Worm (Caenorhabditis elegans) whole organism, L4 larva: ENCODE data around the gene acr-20.

Experiments used
- F37D6.2 ChIP-seq: sonication (generic microtip); optimal IDR thresholded peaks from 2 replicates; lab custom pipeline; 2016; ENCODE audit warnings: mild to moderate bottlenecking, missing genetic modification characterization, missing compliant biosample characterization
- F44E2.7 ChIP-seq: fragments of 200-800 bp; sonication (Bioruptor generic); IDR thresholded peaks from 2 replicates; pipeline ENCODE4 v2.1.2; 2022; ENCODE audit warnings: missing genetic modification characterization, missing compliant biosample characterization
- T26A8.4 ChIP-seq: fragments of 200-800 bp; sonication (Bioruptor generic); IDR thresholded peaks from 2 replicates; pipeline ENCODE4 v1.3.6; 2022; ENCODE audit warnings: missing genetic modification characterization, missing compliant biosample characterization
- Y105C5A.15 ChIP-seq: fragments of 200-800 bp; sonication (Bioruptor generic); IDR thresholded peaks from 2 replicates; pipeline ENCODE4 v1.3.6; 2022; ENCODE audit warnings: missing genetic modification characterization, missing compliant biosample characterization
- Y48G9A.11 ChIP-seq: fragments of 200-800 bp; sonication (Bioruptor generic); IDR thresholded peaks from 2 replicates; pipeline ENCODE4 v1.3.6; 2022; ENCODE audit warnings: missing genetic modification reagents, missing genetic modification characterization, missing compliant biosample characterization
- Y5F2A.4 ChIP-seq: fragments of 200-800 bp; sonication (Bioruptor generic); optimal IDR thresholded peaks from 2 replicates; lab custom pipeline; 2018; ENCODE audit warnings: mild to moderate bottlenecking, missing genetic modification characterization, missing compliant biosample characterization
- ZK337.2 ChIP-seq: fragments of 200-800 bp; sonication (Bioruptor generic); IDR thresholded peaks from 2 replicates; pipeline ENCODE4 v1.3.6; 2022; ENCODE audit warnings: missing genetic modification reagents, missing genetic modification characterization, missing compliant biosample characterization
- ama-1 ChIP-seq: fragments of 150-350 bp; optimal IDR thresholded peaks from 2 replicates; lab custom pipeline; 2014; ENCODE audit warnings: inconsistent platforms, mixed read lengths
- arid-1 ChIP-seq: fragments of 200-800 bp; sonication (Bioruptor generic); conservative IDR thresholded peaks from 2 replicates; pipeline ENCODE4 v1.3.6; 2022; ENCODE audit warnings: missing genetic modification reagents, missing genetic modification characterization, missing compliant biosample characterization
- ces-1 ChIP-seq: fragments of 150-350 bp; sonication (generic microtip); optimal IDR thresholded peaks from 4 replicates; lab custom pipeline; 2014; ENCODE audit warnings: missing biosample characterization, missing genetic modification reagents, missing genetic modification characterization
- daf-16 ChIP-seq, 3 experiments: sonication (generic microtip); optimal IDR thresholded peaks; 2 replicates each; lab custom pipeline; 2016 to 2017; ENCODE audit warnings: missing genetic modification characterization in 3 of 3, missing genetic modification reagents in 3 of 3, mild to moderate bottlenecking in 2 of 3, missing compliant biosample characterization in 2 of 3, missing biosample characterization in 1 of 3, moderate library complexity in 1 of 3
- daf-19 ChIP-seq: fragments of 200-800 bp; sonication (Bioruptor generic); conservative IDR thresholded peaks from 2 replicates; pipeline ENCODE4 v1.3.6; 2022; ENCODE audit warnings: missing genetic modification characterization, missing compliant biosample characterization
- daf-8 ChIP-seq: fragments of 200-800 bp; sonication (Bioruptor generic); IDR thresholded peaks from 2 replicates; pipeline ENCODE4 v1.3.6; 2022; ENCODE audit warnings: missing genetic modification characterization, missing compliant biosample characterization
- dmd-8 ChIP-seq: fragments of 200-800 bp; sonication (Bioruptor generic); IDR thresholded peaks from 2 replicates; pipeline ENCODE4 v1.3.6; 2022; ENCODE audit warnings: missing genetic modification characterization, missing compliant biosample characterization
- duxl-1 ChIP-seq: sonication (generic microtip); optimal IDR thresholded peaks from 2 replicates; lab custom pipeline; 2016; ENCODE audit warnings: mild to moderate bottlenecking, missing genetic modification characterization, moderate library complexity, missing compliant biosample characterization; ENCODE audit not compliant: poor library complexity
- dve-1 ChIP-seq: sonication (generic microtip); optimal IDR thresholded peaks from 2 replicates; lab custom pipeline; 2017; ENCODE audit warnings: antibody characterized with exemption, mild to moderate bottlenecking, missing genetic modification characterization, missing compliant biosample characterization; ENCODE audit not compliant: insufficient read depth
- egl-27 ChIP-seq: sonication (generic microtip); optimal IDR thresholded peaks from 3 replicates; lab custom pipeline; 2017; ENCODE audit warnings: missing biosample characterization, missing genetic modification reagents, missing genetic modification characterization
- egl-43 ChIP-seq: fragments of 200-800 bp; sonication (Bioruptor generic); IDR thresholded peaks from 2 replicates; pipeline ENCODE4 v1.3.6; 2022; ENCODE audit warnings: missing genetic modification reagents, missing genetic modification characterization, missing compliant biosample characterization
- hif-1 ChIP-seq, 2 experiments: sonication (generic microtip); optimal IDR thresholded peaks; 2 replicates each; lab custom pipeline; 2016 to 2017; ENCODE audit warnings: missing compliant biosample characterization in 2 of 2, missing genetic modification characterization in 2 of 2, missing genetic modification reagents in 2 of 2, missing genotype in 2 of 2, mild to moderate bottlenecking in 1 of 2
- hlh-11 ChIP-seq: fragments of 200-800 bp; sonication (Bioruptor generic); optimal IDR thresholded peaks from 2 replicates; lab custom pipeline; 2018; ENCODE audit warnings: mild to moderate bottlenecking, missing genetic modification characterization, missing compliant biosample characterization
- jun-1 ChIP-seq: fragments of 150-350 bp; optimal IDR thresholded peaks from 2 replicates; lab custom pipeline; 2014; ENCODE audit warnings: missing biosample characterization, missing genetic modification reagents, missing genetic modification characterization
- lin-13 ChIP-seq: fragments of 150-350 bp; optimal IDR thresholded peaks from 2 replicates; lab custom pipeline; 2014; ENCODE audit warnings: missing biosample characterization, missing genetic modification reagents, missing genetic modification characterization
- lin-38 ChIP-seq: fragments of 200-800 bp; sonication (Bioruptor generic); IDR thresholded peaks from 2 replicates; pipeline ENCODE4 v1.3.6; 2022; ENCODE audit warnings: missing genetic modification reagents, missing genetic modification characterization, missing compliant biosample characterization
- lsy-2 ChIP-seq, 2 experiments: fragments of 150-350 bp in 1 of 2; sonication (generic microtip) in 1 of 2; optimal IDR thresholded peaks; 2 replicates each; lab custom pipeline; 2014 to 2017; ENCODE audit warnings: missing biosample characterization in 2 of 2, missing genetic modification characterization in 2 of 2
- mdt-29 ChIP-seq: fragments of 200-800 bp; sonication (Bioruptor generic); IDR thresholded peaks from 2 replicates; pipeline ENCODE4 v1.3.6; 2022; ENCODE audit warnings: missing genetic modification reagents, missing genetic modification characterization, missing compliant biosample characterization
- mep-1 ChIP-seq: fragments of 150-350 bp; sonication (generic microtip); optimal IDR thresholded peaks from 3 replicates; lab custom pipeline; 2014; ENCODE audit warnings: missing biosample characterization, missing genetic modification characterization
- mes-2 ChIP-seq: sonication (generic microtip); optimal IDR thresholded peaks from 2 replicates; lab custom pipeline; 2016; ENCODE audit warnings: missing genotype, mild to moderate bottlenecking, missing genetic modification characterization, missing compliant biosample characterization; ENCODE audit not compliant: poor library complexity, severe bottlenecking
- mxl-3 ChIP-seq: fragments of 200-800 bp; sonication (Bioruptor generic); optimal IDR thresholded peaks from 2 replicates; lab custom pipeline; 2018; ENCODE audit warnings: mild to moderate bottlenecking, missing genetic modification characterization, missing compliant biosample characterization
- nhr-10 ChIP-seq: fragments of 150-350 bp; optimal IDR thresholded peaks from 2 replicates; lab custom pipeline; 2014; ENCODE audit warnings: missing biosample characterization, missing genetic modification characterization
- nhr-11 ChIP-seq: fragments of 150-350 bp; optimal IDR thresholded peaks from 2 replicates; lab custom pipeline; 2014; ENCODE audit warnings: missing biosample characterization, missing genetic modification characterization
- nhr-111 ChIP-seq: fragments of 200-800 bp; sonication (Bioruptor generic); optimal IDR thresholded peaks from 2 replicates; lab custom pipeline; 2018; ENCODE audit warnings: mild to moderate bottlenecking, missing genetic modification characterization, missing compliant biosample characterization
- nhr-41 ChIP-seq: fragments of 200-800 bp; sonication (Bioruptor generic); IDR thresholded peaks from 2 replicates; pipeline ENCODE4 v1.3.6; 2022; ENCODE audit warnings: missing genetic modification reagents, missing genetic modification characterization, missing compliant biosample characterization
- nhr-42 ChIP-seq: fragments of 200-800 bp; sonication (Bioruptor generic); IDR thresholded peaks from 2 replicates; pipeline ENCODE4 v1.3.6; 2022; ENCODE audit warnings: missing genetic modification characterization, missing compliant biosample characterization
- nhr-6 ChIP-seq: fragments of 150-350 bp; optimal IDR thresholded peaks from 2 replicates; lab custom pipeline; 2014; ENCODE audit warnings: missing biosample characterization, missing genetic modification characterization
- pha-4 ChIP-seq, 2 experiments: fragments of 150-350 bp in 1 of 2; fragments of 200-800 bp in 1 of 2; sonication (Bioruptor generic) in 1 of 2; IDR thresholded peaks in 1 of 2; optimal IDR thresholded peaks in 1 of 2; 2 replicates each; pipeline versions ENCODE4 v1.3.6 to Lab custom; 2014 to 2022; ENCODE audit warnings: missing genetic modification characterization in 2 of 2, missing genetic modification reagents in 2 of 2, missing biosample characterization in 1 of 2, missing compliant biosample characterization in 1 of 2
- php-3 ChIP-seq: fragments of 200-800 bp; sonication (Bioruptor generic); IDR thresholded peaks from 2 replicates; pipeline ENCODE4 v1.3.6; 2022; ENCODE audit warnings: missing genetic modification reagents, missing genetic modification characterization, missing compliant biosample characterization
- rbr-2 ChIP-seq: sonication (generic microtip); optimal IDR thresholded peaks from 2 replicates; lab custom pipeline; 2016; ENCODE audit warnings: missing genotype, missing genetic modification characterization, missing compliant biosample characterization
- set-16 ChIP-seq: fragments of 200-800 bp; sonication (Bioruptor generic); IDR thresholded peaks from 2 replicates; pipeline ENCODE4 v1.3.6; 2022; ENCODE audit warnings: missing genetic modification reagents, missing genetic modification characterization, missing compliant biosample characterization
- snpc-1.2 ChIP-seq: fragments of 200-800 bp; sonication (Bioruptor generic); IDR thresholded peaks from 2 replicates; pipeline ENCODE4 v1.3.6; 2022; ENCODE audit warnings: missing genetic modification reagents, missing genetic modification characterization, missing compliant biosample characterization
- snpc-4 ChIP-seq: fragments of 150-350 bp; optimal IDR thresholded peaks from 2 replicates; lab custom pipeline; 2014; ENCODE audit warnings: missing biosample characterization, missing genetic modification characterization
- spr-1 ChIP-seq: sonication (generic microtip); optimal IDR thresholded peaks from 2 replicates; lab custom pipeline; 2016; ENCODE audit warnings: mild to moderate bottlenecking, missing genetic modification characterization, missing compliant biosample characterization
- tag-97 ChIP-seq: fragments of 200-800 bp; sonication (Bioruptor generic); IDR thresholded peaks from 2 replicates; pipeline ENCODE4 v1.3.6; 2022; ENCODE audit warnings: missing genetic modification characterization, missing compliant biosample characterization
- unc-130 ChIP-seq: sonication (generic microtip); optimal IDR thresholded peaks from 2 replicates; lab custom pipeline; 2016; ENCODE audit warnings: missing genetic modification reagents, missing genetic modification characterization, missing compliant biosample characterization
- zfp-3 ChIP-seq: fragments of 200-800 bp; sonication (Bioruptor generic); conservative IDR thresholded peaks from 2 replicates; pipeline ENCODE4 v1.3.6; 2022; ENCODE audit warnings: missing genetic modification reagents, missing genetic modification characterization, missing compliant biosample characterization
- zip-11 ChIP-seq: fragments of 200-800 bp; sonication (Bioruptor generic); IDR thresholded peaks from 2 replicates; pipeline ENCODE4 v1.3.6; 2022; ENCODE audit warnings: missing genetic modification characterization, missing compliant biosample characterization
- ztf-7 ChIP-seq: fragments of 150-350 bp; optimal IDR thresholded peaks from 2 replicates; lab custom pipeline; 2014; ENCODE audit warnings: missing biosample characterization, missing genetic modification characterization

Gene acr-20

DNA sequence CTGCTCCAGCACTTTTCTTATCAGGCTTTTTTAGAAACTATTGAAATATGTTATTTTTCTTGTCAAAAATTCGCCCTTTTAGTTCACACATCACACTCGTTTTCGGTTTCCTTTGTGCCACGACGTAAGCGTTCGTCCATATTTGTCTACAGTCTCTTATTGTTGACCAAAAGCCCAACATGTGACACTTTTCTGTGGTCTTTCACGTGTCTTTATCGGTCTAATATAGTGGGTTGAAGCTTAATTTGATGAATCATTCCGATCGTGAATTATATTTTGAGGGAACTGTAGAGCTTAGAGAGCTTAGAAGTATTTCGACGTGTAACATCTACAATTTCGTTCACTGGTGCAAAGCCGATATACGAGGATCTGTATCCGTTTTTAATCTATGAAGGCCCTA is 26.6 kb upstream of the acr-20 start (continued):
- TF ChIP-seq pha-4 (GFP tag; IDR thresholded peaks at IDR 0.05; lab: Robert Waterston, UW): peak; percentile 19; the same call in 1 of the 2 replicates
- TF ChIP-seq pha-4 (tag; optimal IDR thresholded peaks at IDR 0.05; lab: Kevin White, UChicago): peak; percentile 74
- TF ChIP-seq lin-13: no peak
- peak; percentile 26 for TF ChIP-seq hlh-11 (tag; lab: Kevin White, UChicago)
- TF ChIP-seq F44E2.7: no peak
- no peak for TF ChIP-seq ZK337.2 (GFP tag; lab: Robert Waterston, UW)
- no peak for TF ChIP-seq set-16 (GFP tag; lab: Robert Waterston, UW)
- TF ChIP-seq, all 104 proteins: peak for 15

DNA sequence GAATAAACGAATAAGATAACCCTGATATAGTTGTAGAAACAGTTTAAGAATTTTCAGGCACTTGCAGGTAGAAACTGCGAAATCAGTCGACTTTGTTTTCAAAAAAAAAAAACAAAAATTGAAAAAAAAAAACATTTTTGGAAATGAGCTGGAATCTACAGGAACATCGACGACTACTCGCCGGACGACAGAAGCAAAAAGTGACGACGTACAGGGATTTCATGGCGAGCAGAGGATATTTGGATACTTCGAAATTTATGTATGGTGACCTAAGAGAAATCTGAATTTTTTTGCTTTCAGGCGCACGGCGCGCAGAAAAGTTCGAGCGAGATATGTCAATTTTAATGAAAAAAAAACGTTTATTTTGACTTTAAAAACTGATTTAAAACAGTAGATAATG is 23.4 kb upstream of the acr-20 start:
- peak; percentile 69 for TF ChIP-seq mes-2 (tag; lab: Kevin White, UChicago)
- no peak for TF ChIP-seq zip-11
- TF ChIP-seq ces-1: no peak
- TF ChIP-seq snpc-1.2: no peak
- no peak for TF ChIP-seq nhr-111 (GFP tag; lab: Kevin White, UChicago)
- no peak for TF ChIP-seq egl-43
- no peak for TF ChIP-seq hlh-11 (tag; lab: Kevin White, UChicago)
- no peak for TF ChIP-seq egl-27 (tag; lab: Kevin White, UChicago)
- TF ChIP-seq mxl-3: no peak
- no peak for TF ChIP-seq tag-97
- TF ChIP-seq T26A8.4 (GFP tag; lab: Robert Waterston, UW): no peak
- no peak for TF ChIP-seq arid-1 (GFP tag; lab: Robert Waterston, UW)
- TF ChIP-seq ama-1 (lab: Kevin White, UChicago): peak; percentile 36
- TF ChIP-seq rbr-2 (tag; lab: Kevin White, UChicago): no peak
- TF ChIP-seq, all 104 proteins: peak for 2

DNA sequence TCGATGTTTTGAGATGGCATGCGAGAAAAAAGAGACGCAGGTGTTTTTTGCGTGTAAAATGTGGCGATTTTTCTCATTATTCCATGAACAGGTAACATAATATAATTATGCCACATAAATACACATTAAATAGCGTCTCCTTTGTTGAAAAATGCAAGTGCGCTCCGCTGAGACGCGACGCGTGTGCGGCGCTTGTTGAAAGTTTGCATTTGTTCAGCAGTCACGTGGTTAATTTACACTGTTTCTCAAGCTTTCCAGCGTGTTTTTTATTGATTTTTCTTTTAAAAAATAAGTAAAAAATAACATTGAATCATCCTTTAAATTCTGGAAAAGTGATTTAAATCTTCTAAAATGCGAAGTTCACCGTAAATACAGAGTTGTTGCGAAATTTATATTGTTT is 21.9 kb upstream of the acr-20 start:
- TF ChIP-seq Y5F2A.4 (GFP tag; lab: Kevin White, UChicago) (no peak), nhr-11 (tag; lab: Kevin White, UChicago) (peak; percentile 76), tag-97 (no peak), zfp-3 (GFP tag; lab: Robert Waterston, UW) (no peak), mdt-29 (GFP tag; lab: Robert Waterston, UW) (no peak), mep-1 (tag; lab: Kevin White, UChicago) (peak; percentile 91), spr-1 (no peak), unc-130 (GFP tag; lab: Kevin White, UChicago) (no peak), lsy-2 (tag; optimal IDR thresholded peaks at IDR 0.05; lab: Kevin White, UChicago) (peak; percentile 47 to 94), nhr-6 (tag; lab: Kevin White, UChicago) (peak; percentile 85), hif-1 (tag; optimal IDR thresholded peaks at IDR 0.05; lab: Kevin White, UChicago) (peak in 1 of 2 experiments; percentile 82), nhr-42 (GFP tag; lab: Robert Waterston, UW) (peak; percentile 54; the same call in 1 of the 2 replicates), nhr-10 (tag; lab: Kevin White, UChicago) (no peak), Y105C5A.15 (GFP tag; lab: Robert Waterston, UW) (no peak), arid-1 (GFP tag; lab: Robert Waterston, UW) (0 out of 2 replicates have a peak, but pooled peaks have one; percentile 6), daf-8 (GFP tag; lab: Robert Waterston, UW) (no peak), F37D6.2 (tag; lab: Kevin White, UChicago) (peak; percentile 61), egl-27 (tag; lab: Kevin White, UChicago) (no peak), mxl-3 (peak; percentile 87), ztf-7 (no peak), dmd-8 (GFP tag; lab: Robert Waterston, UW) (no peak), dve-1 (tag; lab: Kevin White, UChicago) (peak; percentile 93), lin-38 (peak; percentile 96), php-3 (GFP tag; lab: Robert Waterston, UW) (no peak), daf-16 (GFP tag; optimal IDR thresholded peaks at IDR 0.05; lab: Kevin White, UChicago) (peak in 1 of 2 experiments; percentile 38), daf-16 (tag; optimal IDR thresholded peaks at IDR 0.05; lab: Kevin White, UChicago) (peak; percentile 79), ZK337.2 (GFP tag; lab: Robert Waterston, UW) (no peak), daf-19 (GFP tag; lab: Robert Waterston, UW) (no peak), jun-1 (peak; percentile 52), T26A8.4 (GFP tag; lab: Robert Waterston, UW) (peak; percentile 50), duxl-1 (no peak), nhr-41 (GFP tag; lab: Robert Waterston, UW) (no peak), snpc-4 (tag; lab: Kevin White, UChicago) (no peak), Y48G9A.11 (no peak)
